Fruit fly (Drosophila melanogaster) whole organism, embryonic: ENCODE measurements around the gene Ald2.

Experiments
- Atf6 ChIP-seq: fragments of 200-800 bp; sonication (Bioruptor generic); IDR thresholded peaks from 2 replicates; pipeline ENCODE4 v1.3.6; 2022; ENCODE audit warnings: missing biosample characterization, missing genetic modification characterization
- BtbVII ChIP-seq: fragments of 200-800 bp; sonication (Bioruptor generic); optimal IDR thresholded peaks from 3 replicates; lab custom pipeline; 2017; ENCODE audit warnings: missing biosample characterization, mild to moderate bottlenecking, missing genetic modification characterization
- CG10462 ChIP-seq: fragments of 200-800 bp; sonication (Bioruptor generic); optimal IDR thresholded peaks from 2 replicates; lab custom pipeline; 2016; ENCODE audit warnings: missing biosample characterization, missing genetic modification characterization
- CG11398 ChIP-seq: fragments of 200-800 bp; sonication (Bioruptor generic); optimal IDR thresholded peaks from 2 replicates; lab custom pipeline; 2016; ENCODE audit warnings: missing biosample characterization, missing genetic modification characterization
- CG11504 ChIP-seq: fragments of 200-800 bp; sonication (Bioruptor generic); optimal IDR thresholded peaks from 3 replicates; lab custom pipeline; 2019; ENCODE audit warnings: missing biosample characterization, mild to moderate bottlenecking, missing genetic modification characterization, moderate library complexity
- CG12155 ChIP-seq: fragments of 200-800 bp; sonication (Bioruptor generic); optimal IDR thresholded peaks from 3 replicates; lab custom pipeline; 2016; ENCODE audit warnings: missing biosample characterization, missing genetic modification characterization
- CG14710 ChIP-seq: fragments of 200-800 bp; sonication (Bioruptor generic); optimal IDR thresholded peaks from 3 replicates; lab custom pipeline; 2019; ENCODE audit warnings: missing biosample characterization, mild to moderate bottlenecking, missing genetic modification characterization, moderate library complexity
- CG15479 ChIP-seq: fragments of 200-800 bp; sonication (Bioruptor generic); optimal IDR thresholded peaks from 3 replicates; lab custom pipeline; 2019; ENCODE audit warnings: missing biosample characterization, mild to moderate bottlenecking, missing genetic modification characterization, moderate library complexity
- CG15696 ChIP-seq: fragments of 200-800 bp; sonication (Bioruptor generic); optimal IDR thresholded peaks from 2 replicates; lab custom pipeline; 2019; ENCODE audit warnings: missing biosample characterization, mild to moderate bottlenecking, missing genetic modification characterization, moderate library complexity
- CG2875 ChIP-seq: fragments of 200-800 bp; sonication (Bioruptor generic); optimal IDR thresholded peaks from 2 replicates; lab custom pipeline; 2017; ENCODE audit warnings: missing biosample characterization, mild to moderate bottlenecking, missing genetic modification characterization, missing genetic modification reagents
- CG3065 ChIP-seq: fragments of 200-800 bp; sonication (Bioruptor generic); optimal IDR thresholded peaks from 2 replicates; lab custom pipeline; 2016; ENCODE audit warnings: missing biosample characterization, missing genetic modification characterization
- CG31365 ChIP-seq: fragments of 200-800 bp; sonication (Bioruptor generic); optimal IDR thresholded peaks from 2 replicates; lab custom pipeline; 2018; ENCODE audit warnings: missing biosample characterization, mild to moderate bottlenecking, missing genetic modification characterization
- CG31441 ChIP-seq: fragments of 200-800 bp; sonication (Bioruptor generic); IDR thresholded peaks from 2 replicates; pipeline ENCODE4 v1.3.6; 2022; ENCODE audit warnings: missing biosample characterization, missing genetic modification characterization
- CG33213 ChIP-seq: fragments of 200-800 bp; sonication (Bioruptor generic); optimal IDR thresholded peaks from 3 replicates; lab custom pipeline; 2016; ENCODE audit warnings: missing biosample characterization, missing genetic modification characterization
- CG6654 ChIP-seq: fragments of 200-800 bp; sonication (Bioruptor generic); optimal IDR thresholded peaks from 2 replicates; lab custom pipeline; 2017; ENCODE audit warnings: missing biosample characterization, mild to moderate bottlenecking, missing genetic modification characterization
- CG7839 ChIP-seq: fragments of 200-800 bp; sonication (Bioruptor generic); optimal IDR thresholded peaks from 3 replicates; lab custom pipeline; 2018; ENCODE audit warnings: missing biosample characterization, mild to moderate bottlenecking, missing genetic modification characterization, moderate library complexity
- Dip3 ChIP-seq: fragments of 200-800 bp; sonication (Bioruptor generic); optimal IDR thresholded peaks from 3 replicates; lab custom pipeline; 2016; ENCODE audit warnings: missing biosample characterization, missing genetic modification characterization
- Ets97D ChIP-seq: fragments of 200-800 bp; sonication (Bioruptor generic); optimal IDR thresholded peaks from 3 replicates; lab custom pipeline; 2016; ENCODE audit warnings: missing biosample characterization, missing genetic modification characterization
- Gsc ChIP-seq: fragments of 200-800 bp; sonication (Bioruptor generic); IDR thresholded peaks from 2 replicates; pipeline ENCODE4 v1.3.6; 2022; ENCODE audit warnings: missing biosample characterization, missing genetic modification characterization
- HLH54F ChIP-seq: fragments of 200-800 bp; sonication (Bioruptor generic); optimal IDR thresholded peaks from 3 replicates; lab custom pipeline; 2016; ENCODE audit warnings: missing biosample characterization, missing genetic modification characterization
- Hmx ChIP-seq: fragments of 200-800 bp; sonication (Bioruptor generic); optimal IDR thresholded peaks from 2 replicates; lab custom pipeline; 2016; ENCODE audit warnings: missing biosample characterization, missing genetic modification characterization
- Hr39 ChIP-seq: fragments of >200 bp; optimal IDR thresholded peaks from 2 replicates; lab custom pipeline; 2017
- NfI ChIP-seq: fragments of 200-800 bp; sonication (Bioruptor generic); optimal IDR thresholded peaks from 3 replicates; lab custom pipeline; 2018; ENCODE audit warnings: missing biosample characterization, mild to moderate bottlenecking, missing genetic modification characterization, moderate library complexity
- Optix ChIP-seq: fragments of 200-800 bp; sonication (Bioruptor generic); IDR thresholded peaks from 3 replicates; pipeline ENCODE4 v1.3.6; 2022; ENCODE audit warnings: missing biosample characterization, missing genetic modification characterization
- Sry-δ ChIP-seq: fragments of 200-800 bp; sonication (Bioruptor generic); optimal IDR thresholded peaks from 2 replicates; lab custom pipeline; 2016; ENCODE audit warnings: missing biosample characterization, missing genetic modification characterization
- ara ChIP-seq: fragments of 200-800 bp; sonication (Bioruptor generic); IDR thresholded peaks from 2 replicates; pipeline ENCODE4 v1.3.6; 2022; ENCODE audit warnings: missing biosample characterization, missing genetic modification characterization
- bbx ChIP-seq: fragments of 200-800 bp; sonication (Bioruptor generic); IDR thresholded peaks from 2 replicates; pipeline ENCODE4 v1.3.6; 2022; ENCODE audit warnings: missing biosample characterization, missing genetic modification characterization; ENCODE audit not compliant: partially characterized antibody
- cato ChIP-seq: fragments of 200-800 bp; sonication (Bioruptor generic); optimal IDR thresholded peaks from 2 replicates; lab custom pipeline; 2016; ENCODE audit warnings: missing biosample characterization, missing genetic modification characterization, borderline replicate concordance
- cg ChIP-seq: fragments of 200-800 bp; sonication (Bioruptor generic); optimal IDR thresholded peaks from 3 replicates; lab custom pipeline; 2019; ENCODE audit warnings: missing biosample characterization, mild to moderate bottlenecking, missing genetic modification characterization, moderate library complexity
- chm ChIP-seq: fragments of 200-800 bp; sonication (Bioruptor generic); IDR thresholded peaks from 2 replicates; pipeline ENCODE4 v1.3.6; 2022; ENCODE audit warnings: missing biosample characterization, missing genetic modification characterization
- ci ChIP-seq: fragments of 200-800 bp; sonication (Bioruptor generic); IDR thresholded peaks from 3 replicates; pipeline ENCODE4 v1.3.6; 2022; ENCODE audit warnings: missing biosample characterization, missing genetic modification characterization
- crp ChIP-seq, 2 experiments: fragments of 200-800 bp; sonication (Bioruptor generic); optimal IDR thresholded peaks; 2 replicates in 1 of 2; 3 replicates in 1 of 2; lab custom pipeline; 2017; ENCODE audit warnings: missing biosample characterization in 2 of 2, missing genetic modification characterization in 2 of 2, mild to moderate bottlenecking in 1 of 2, moderate library complexity in 1 of 2
- disco-r ChIP-seq: fragments of 200-800 bp; sonication (Bioruptor generic); optimal IDR thresholded peaks from 2 replicates; lab custom pipeline; 2016; ENCODE audit warnings: missing biosample characterization, missing genetic modification characterization
- dpn ChIP-seq, 2 experiments: fragments of 200-800 bp; sonication (Bioruptor generic); optimal IDR thresholded peaks; 3 replicates each; lab custom pipeline; 2016; ENCODE audit warnings: missing biosample characterization in 2 of 2, missing genetic modification characterization in 2 of 2
- fd64A ChIP-seq: fragments of 200-800 bp; sonication (Bioruptor generic); optimal IDR thresholded peaks from 3 replicates; lab custom pipeline; 2018; ENCODE audit warnings: missing biosample characterization, mild to moderate bottlenecking, missing genetic modification characterization
- hb ChIP-seq: fragments of 200-800 bp; sonication (Bioruptor generic); IDR thresholded peaks from 3 replicates; pipeline ENCODE4 v1.3.6; 2022; ENCODE audit warnings: missing biosample characterization, missing genetic modification characterization; ENCODE audit not compliant: partially characterized antibody
- her ChIP-seq: fragments of 200-800 bp; sonication (Bioruptor generic); optimal IDR thresholded peaks from 2 replicates; lab custom pipeline; 2016; ENCODE audit warnings: missing biosample characterization, missing genetic modification characterization
- jigr1 ChIP-seq: fragments of 200-800 bp; sonication (Bioruptor generic); IDR thresholded peaks from 3 replicates; pipeline ENCODE4 v1.3.6; 2022; ENCODE audit warnings: missing biosample characterization, missing genetic modification characterization
- lab ChIP-seq: fragments of 200-800 bp; sonication (Bioruptor generic); optimal IDR thresholded peaks from 3 replicates; lab custom pipeline; 2017; ENCODE audit warnings: missing biosample characterization, missing genetic modification characterization, mild to moderate bottlenecking, moderate library complexity, missing genetic modification reagents
- nerfin-1 ChIP-seq: fragments of 200-800 bp; sonication (Bioruptor generic); optimal IDR thresholded peaks from 3 replicates; lab custom pipeline; 2019; ENCODE audit warnings: missing biosample characterization, mild to moderate bottlenecking, missing genetic modification characterization, moderate library complexity
- oc ChIP-seq: fragments of 200-800 bp; sonication (Bioruptor generic); optimal IDR thresholded peaks from 2 replicates; lab custom pipeline; 2018; ENCODE audit warnings: missing biosample characterization, mild to moderate bottlenecking, missing genetic modification characterization, moderate library complexity
- odd ChIP-seq: fragments of 200-800 bp; sonication (Bioruptor generic); optimal IDR thresholded peaks from 2 replicates; lab custom pipeline; 2017; ENCODE audit warnings: missing biosample characterization, mild to moderate bottlenecking, missing genetic modification characterization
- org-1 ChIP-seq: fragments of 200-800 bp; sonication (Bioruptor generic); optimal IDR thresholded peaks from 2 replicates; lab custom pipeline; 2017; ENCODE audit warnings: missing biosample characterization, missing genetic modification characterization
- scrt ChIP-seq: fragments of 200-800 bp; sonication (Bioruptor generic); optimal IDR thresholded peaks from 2 replicates; lab custom pipeline; 2018; ENCODE audit warnings: missing biosample characterization, mild to moderate bottlenecking, missing genetic modification characterization, moderate library complexity
- sens ChIP-seq: fragments of 200-800 bp; sonication (Bioruptor generic); peaks from one replicate; lab custom pipeline; 2016; ENCODE audit warnings: missing biosample characterization, missing genetic modification characterization
- sisA ChIP-seq: fragments of 200-800 bp; sonication (Bioruptor generic); IDR thresholded peaks from 2 replicates; pipeline ENCODE4 v1.3.6; 2022; ENCODE audit warnings: missing biosample characterization, missing genetic modification characterization
- slbo ChIP-seq: fragments of 200-800 bp; sonication (Bioruptor generic); IDR thresholded peaks from 2 replicates; pipeline ENCODE4 v1.3.6; 2022; ENCODE audit warnings: missing biosample characterization, missing genetic modification characterization
- ttk ChIP-seq: fragments of 200-800 bp; sonication (Bioruptor generic); IDR thresholded peaks from 2 replicates; pipeline ENCODE4 v2.1.2; 2022; ENCODE audit warnings: missing biosample characterization, missing genetic modification characterization
- twi ChIP-seq: fragments of 200-800 bp; optimal IDR thresholded peaks from 2 replicates; lab custom pipeline; 2019; ENCODE audit warnings: missing biosample characterization, mild to moderate bottlenecking, missing genetic modification characterization, moderate library complexity
- unpg ChIP-seq: fragments of 200-800 bp; sonication (Bioruptor generic); optimal IDR thresholded peaks from 3 replicates; lab custom pipeline; 2018; ENCODE audit warnings: missing biosample characterization, mild to moderate bottlenecking, missing genetic modification characterization, moderate library complexity

Ald2 gene

DNA sequence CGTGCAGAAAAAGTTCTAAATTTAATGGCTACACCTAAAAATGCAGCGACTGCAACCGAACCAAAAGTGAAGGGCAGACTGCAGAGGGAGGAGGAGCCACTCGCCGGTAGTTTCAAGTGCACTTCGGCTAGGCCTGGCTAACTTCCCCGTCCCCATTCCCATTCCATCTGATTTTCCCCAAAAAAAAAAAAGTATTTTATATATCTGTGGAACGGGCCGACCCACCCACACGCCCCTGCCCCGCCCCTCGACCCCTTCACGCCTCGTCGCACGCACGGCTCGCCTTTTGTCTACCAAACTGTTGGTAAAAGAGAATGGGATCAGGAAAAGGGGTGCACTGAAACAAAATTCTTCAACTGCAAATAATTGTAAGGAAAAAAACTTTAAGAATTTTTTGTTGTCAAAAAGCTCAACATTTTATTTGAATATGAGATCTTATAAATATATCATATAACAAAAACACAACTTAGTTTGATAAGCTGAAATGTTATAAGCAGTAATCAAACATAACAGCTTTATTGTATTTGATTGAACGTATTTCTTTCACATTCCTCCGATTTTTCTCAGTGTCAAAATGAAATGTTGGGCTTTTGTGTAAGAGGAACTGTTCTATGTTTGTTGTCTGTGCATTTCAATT is 30.1 kb downstream of the Ald2 start (continued):
- peak; percentile 41 for TF ChIP-seq CG6654
- no peak for TF ChIP-seq CG33213 (GFP tag; lab: Kevin White, UChicago)
- no peak for TF ChIP-seq hb (GFP tag; lab: Robert Waterston, UW)
- no peak for TF ChIP-seq crp (GFP tag; optimal IDR thresholded peaks at IDR 0.05; lab: Kevin White, UChicago)
- no peak for TF ChIP-seq twi
- no peak for TF ChIP-seq CG12155 (GFP tag; lab: Kevin White, UChicago)
- TF ChIP-seq disco-r (GFP tag; lab: Kevin White, UChicago), result no peak
- peak; percentile 87 for TF ChIP-seq CG31441 (GFP tag; lab: Robert Waterston, UW)
- TF ChIP-seq lab (GFP tag; lab: Kevin White, UChicago), result peak; percentile 65
- TF ChIP-seq nerfin-1 (tag; lab: Kevin White, UChicago), result peak; percentile 74
- no peak for TF ChIP-seq CG3065 (GFP tag; lab: Kevin White, UChicago)
- 0 out of 3 replicates have a peak, but pooled peaks have one; percentile 20 for TF ChIP-seq ci (GFP tag; lab: Robert Waterston, UW)
- no peak for TF ChIP-seq scrt (GFP tag; lab: Kevin White, UChicago)
- TF ChIP-seq oc (tag; lab: Kevin White, UChicago), result no peak
- TF ChIP-seq unpg (GFP tag; lab: Kevin White, UChicago), result peak; percentile 64
- TF ChIP-seq slbo, result no peak
- TF ChIP-seq sisA (GFP tag; lab: Robert Waterston, UW), result peak; percentile 46
- no peak for TF ChIP-seq chm (GFP tag; lab: Robert Waterston, UW)
- TF ChIP-seq Gsc (GFP tag; lab: Robert Waterston, UW), result no peak
- no peak for TF ChIP-seq HLH54F
- TF ChIP-seq CG7839 (tag; lab: Kevin White, UChicago), result peak; percentile 72
- no peak for TF ChIP-seq odd (GFP tag; lab: Kevin White, UChicago)
- TF ChIP-seq cg (GFP tag; lab: Kevin White, UChicago), result no peak
- TF ChIP-seq Hmx (GFP tag; lab: Kevin White, UChicago), result no peak
- no peak for TF ChIP-seq Ets97D (GFP tag; lab: Kevin White, UChicago)
- no peak; the same call in 1 of the 2 replicates for TF ChIP-seq Atf6 (GFP tag; lab: Robert Waterston, UW)
- TF ChIP-seq ttk (GFP tag; lab: Robert Waterston, UW), result 0 out of 2 replicates have a peak, but pooled peaks have one; percentile 36
- peak; percentile 6 for TF ChIP-seq NfI (GFP tag; lab: Kevin White, UChicago)
- no peak for TF ChIP-seq fd64A (GFP tag; lab: Kevin White, UChicago)
- TF ChIP-seq Dip3 (GFP tag; lab: Kevin White, UChicago), result no peak
- no peak for TF ChIP-seq CG31365 (tag; lab: Kevin White, UChicago)
- no peak for TF ChIP-seq Hr39 (lab: Kevin White, UChicago)
- TF ChIP-seq org-1 (GFP tag; lab: Kevin White, UChicago), result peak; percentile 46
- no peak for TF ChIP-seq CG14710 (tag; lab: Kevin White, UChicago)
- no peak for TF ChIP-seq CG15479
- TF ChIP-seq sens (GFP tag; lab: Kevin White, UChicago), result peak; percentile 86
- TF ChIP-seq CG15696 (tag; lab: Kevin White, UChicago), result peak; percentile 1
- no peak for TF ChIP-seq jigr1 (GFP tag; lab: Robert Waterston, UW)
- TF ChIP-seq her (GFP tag; lab: Kevin White, UChicago), result no peak
- TF ChIP-seq CG10462 (GFP tag; lab: Kevin White, UChicago), result no peak
- no peak; the same call in 1 of the 2 replicates for TF ChIP-seq ara
- no peak for TF ChIP-seq cato (GFP tag; lab: Kevin White, UChicago)
- no peak for TF ChIP-seq CG11398
- TF ChIP-seq dpn (GFP tag; optimal IDR thresholded peaks at IDR 0.05; lab: Kevin White, UChicago), result peak in 1 of 2 experiments; percentile 17
- peak; percentile 81 for TF ChIP-seq CG11504 (tag; lab: Kevin White, UChicago)
- peak; percentile 47 for TF ChIP-seq CG2875 (GFP tag; lab: Kevin White, UChicago)
- no peak for TF ChIP-seq BtbVII
- TF ChIP-seq Optix (GFP tag; lab: Robert Waterston, UW), result no peak
- TF ChIP-seq bbx, result no peak
- no peak for TF ChIP-seq Sry-δ (GFP tag; lab: Kevin White, UChicago)
